Worm (Caenorhabditis elegans) whole organism, L3 larva: ENCODE results near the gene R10E11.5.

Experiments used
- ZK546.5 ChIP-seq: sonication (generic microtip); optimal IDR thresholded peaks from 2 replicates; lab custom pipeline; 2017; ENCODE audit warnings: missing biosample characterization, missing genetic modification characterization
- ceh-9 ChIP-seq: sonication (generic microtip); optimal IDR thresholded peaks from 2 replicates; lab custom pipeline; 2018; ENCODE audit warnings: missing biosample characterization, missing genetic modification characterization
- elt-2 ChIP-seq: sonication (generic microtip); optimal IDR thresholded peaks from 2 replicates; lab custom pipeline; 2016; ENCODE audit warnings: missing genetic modification reagents, mild to moderate bottlenecking, missing genetic modification characterization, missing compliant biosample characterization
- fos-1 ChIP-seq: fragments of 150-350 bp; optimal IDR thresholded peaks from 2 replicates; lab custom pipeline; 2014; ENCODE audit warnings: missing biosample characterization, missing genetic modification characterization
- nhr-77 ChIP-seq: fragments of 150-350 bp; optimal IDR thresholded peaks from 2 replicates; lab custom pipeline; 2014; ENCODE audit warnings: missing biosample characterization, missing genetic modification characterization
- zag-1 ChIP-seq: fragments of 150-350 bp; optimal IDR thresholded peaks from 2 replicates; lab custom pipeline; 2014; ENCODE audit warnings: missing biosample characterization, missing genetic modification characterization

ce11 chrIII:9744525-9744924, 44.9 kb downstream of the R10E11.5 start:
- TF ChIP-seq nhr-77 (tag; lab: Kevin White, UChicago) (no peak), fos-1 (tag; lab: Kevin White, UChicago) (no peak), zag-1 (tag; lab: Kevin White, UChicago) (no peak), elt-2 (no peak), ZK546.5 (tag; lab: Kevin White, UChicago) (no peak), ceh-9 (no peak)
